Worm (Caenorhabditis elegans): ENCODE results near the gene Y48A6B.8.
"Not testable (repeated sequence)": the region's sequence is repeated elsewhere in the genome, so short reads cannot be mapped to it uniquely, and the experiment has no call there.

Y48A6B.8 gene

DNA sequence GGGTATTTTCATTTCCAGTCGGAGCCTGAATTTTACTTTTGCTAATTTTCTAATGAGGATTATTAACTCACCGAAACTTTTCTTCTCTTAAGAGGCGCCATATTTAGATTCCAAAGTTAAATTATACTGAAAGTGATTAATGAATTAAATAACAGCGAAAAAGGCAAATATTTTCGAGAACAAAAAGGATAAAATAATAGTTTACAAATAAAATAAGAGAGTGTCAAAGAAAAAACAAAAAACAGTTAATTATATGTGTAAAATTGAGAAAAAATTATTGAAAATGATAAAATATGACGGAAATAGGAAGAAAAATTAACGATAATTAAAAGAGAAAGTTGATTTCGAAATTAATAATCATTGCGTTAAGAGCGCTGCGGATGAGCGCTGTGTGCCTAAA is at the start of gene Y48A6B.8:
TSS of gene Y48A6B.8 (minus strand) at position 101 of the 400 bp plus-strand sequence.
- TF ChIP-seq lsy-2, pha-4, nhr-2 (tag; optimal IDR thresholded peaks at IDR 0.05): not testable (repeated sequence)

DNA sequence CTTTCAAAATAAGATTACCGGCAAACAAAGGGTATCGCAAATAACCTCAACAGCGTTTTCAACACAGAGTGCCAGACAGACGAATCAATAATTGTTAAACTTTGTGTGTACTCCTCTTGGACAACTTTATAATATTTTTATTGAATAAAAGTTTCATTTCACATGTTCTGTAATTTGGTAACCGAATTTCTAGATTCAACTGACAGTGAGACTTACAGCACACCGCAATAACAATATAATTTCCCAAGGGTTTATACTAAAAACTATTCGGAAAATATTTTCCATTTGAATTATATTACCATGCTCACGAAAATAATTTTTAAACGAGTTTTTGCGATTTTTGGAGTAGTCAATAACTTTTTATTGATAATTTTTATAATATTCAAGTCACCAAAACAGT is 48.2 kb upstream of the Y48A6B.8 start, which contains the start of gene str-246:
TSS of gene str-246 (plus strand) at position 301 of the 400 bp plus-strand sequence.
- TF ChIP-seq sem-2 (GFP tag; optimal IDR thresholded peaks at IDR 0.05) (no peak), ceh-39 (tag; optimal IDR thresholded peaks at IDR 0.05) (no peak), ham-2 (GFP tag; optimal IDR thresholded peaks at IDR 0.05) (no peak), lsy-2 (tag; optimal IDR thresholded peaks at IDR 0.05) (no peak), unc-62 (GFP tag; optimal IDR thresholded peaks at IDR 0.05) (no peak), flh-1 (GFP tag; optimal IDR thresholded peaks at IDR 0.05) (no peak), M03D4.4 (tag; optimal IDR thresholded peaks at IDR 0.05) (no peak), blmp-1 (tag; optimal IDR thresholded peaks at IDR 0.05) (no peak), ceh-43 (GFP tag; optimal IDR thresholded peaks at IDR 0.05) (no peak), sptf-1 (tag; optimal IDR thresholded peaks at IDR 0.05) (no peak), bed-3 (GFP tag; optimal IDR thresholded peaks at IDR 0.05) (no peak), ces-1 (GFP tag; optimal IDR thresholded peaks at IDR 0.05) (no peak), snpc-4 (tag; optimal IDR thresholded peaks at IDR 0.05) (no peak), mep-1 (tag; optimal IDR thresholded peaks at IDR 0.05) (no peak), zip-8 (tag; optimal IDR thresholded peaks at IDR 0.05) (no peak), nhr-28 (tag; optimal IDR thresholded peaks at IDR 0.05) (no peak), nhr-237 (tag; optimal IDR thresholded peaks at IDR 0.05) (no peak), elt-1 (tag; optimal IDR thresholded peaks at IDR 0.05; ENCODE audit: borderline replicate concordance, insufficient read depth) (no peak), pha-4 (tag; optimal IDR thresholded peaks at IDR 0.05) (no peak), lin-32 (GFP tag; optimal IDR thresholded peaks at IDR 0.05) (no peak)

DNA sequence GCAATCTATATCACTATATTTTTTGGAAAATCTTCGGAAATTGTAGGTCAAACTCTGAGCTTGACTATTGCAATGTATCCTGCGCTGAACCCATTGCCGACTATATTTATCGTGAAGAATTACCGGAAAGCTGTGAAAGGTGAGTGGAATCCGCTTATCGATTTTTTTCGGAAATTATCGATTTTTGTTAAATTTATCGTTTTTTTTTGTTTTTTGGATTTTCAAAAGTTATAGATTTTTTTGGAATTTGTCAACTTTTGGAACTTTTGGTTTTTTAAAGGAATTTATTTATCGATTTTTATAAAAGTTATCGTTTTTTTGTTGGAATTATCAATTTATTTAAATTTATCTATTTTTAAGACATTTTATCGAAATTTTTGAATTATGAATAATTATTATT is 47.5 kb upstream of the Y48A6B.8 start:
- TF ChIP-seq M03D4.4 (tag; optimal IDR thresholded peaks at IDR 0.05) (no peak), zip-8 (tag; optimal IDR thresholded peaks at IDR 0.05) (no peak), snpc-4 (tag; optimal IDR thresholded peaks at IDR 0.05) (no peak), nhr-237 (tag; optimal IDR thresholded peaks at IDR 0.05) (no peak), sem-2 (GFP tag; optimal IDR thresholded peaks at IDR 0.05) (no peak), pha-4 (tag; optimal IDR thresholded peaks at IDR 0.05) (no peak), lsy-2 (tag; optimal IDR thresholded peaks at IDR 0.05) (no peak), unc-39 (tag; optimal IDR thresholded peaks at IDR 0.05) (no peak), lin-13 (tag; optimal IDR thresholded peaks at IDR 0.05) (no peak), unc-120 (tag; optimal IDR thresholded peaks at IDR 0.05; ENCODE audit: poor library complexity, severe bottlenecking) (no peak), ceh-39 (tag; optimal IDR thresholded peaks at IDR 0.05) (no peak), ztf-11 (tag; optimal IDR thresholded peaks at IDR 0.05) (no peak)

DNA sequence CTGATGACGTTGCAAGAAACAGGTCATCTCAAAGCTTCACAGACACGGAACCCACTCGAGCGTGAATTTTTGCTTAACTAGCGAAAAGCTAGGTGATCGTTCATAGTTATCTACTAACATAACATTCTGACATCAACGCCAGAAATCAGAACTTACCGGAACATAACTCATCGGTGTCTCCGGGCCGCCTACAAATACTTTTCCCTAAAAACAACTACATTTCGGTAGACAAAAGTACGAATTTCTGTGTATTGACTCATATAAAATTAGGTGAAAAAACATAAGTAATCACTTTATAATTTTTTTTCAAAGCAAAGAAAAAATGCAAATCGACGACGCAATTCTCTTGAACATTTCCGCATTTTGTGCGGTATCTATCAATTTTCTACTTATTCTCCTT is 45.0 kb upstream of the Y48A6B.8 start, which contains the start of gene str-261:
TSS of gene str-261 (plus strand) at position 301 of the 400 bp plus-strand sequence.
- TF ChIP-seq cnd-1 (tag; optimal IDR thresholded peaks at IDR 0.05) (no peak), nhr-12 (tag; optimal IDR thresholded peaks at IDR 0.05) (no peak), elt-1 (tag; optimal IDR thresholded peaks at IDR 0.05; ENCODE audit: borderline replicate concordance, insufficient read depth) (no peak), lin-32 (GFP tag; optimal IDR thresholded peaks at IDR 0.05) (no peak), tbx-8 (GFP tag; optimal IDR thresholded peaks at IDR 0.05) (no peak), mep-1 (tag; optimal IDR thresholded peaks at IDR 0.05) (no peak), nhr-28 (tag; optimal IDR thresholded peaks at IDR 0.05) (no peak), pha-4 (tag; optimal IDR thresholded peaks at IDR 0.05) (no peak), ztf-11 (tag; optimal IDR thresholded peaks at IDR 0.05) (no peak), snpc-4 (tag; optimal IDR thresholded peaks at IDR 0.05) (no peak), lsy-2 (tag; optimal IDR thresholded peaks at IDR 0.05) (no peak), sptf-1 (tag; optimal IDR thresholded peaks at IDR 0.05) (no peak), lin-13 (tag; optimal IDR thresholded peaks at IDR 0.05) (no peak), M03D4.4 (tag; optimal IDR thresholded peaks at IDR 0.05) (no peak), flh-1 (GFP tag; optimal IDR thresholded peaks at IDR 0.05) (no peak), elt-3 (tag; optimal IDR thresholded peaks at IDR 0.05) (no peak), ceh-39 (tag; optimal IDR thresholded peaks at IDR 0.05) (no peak)

DNA sequence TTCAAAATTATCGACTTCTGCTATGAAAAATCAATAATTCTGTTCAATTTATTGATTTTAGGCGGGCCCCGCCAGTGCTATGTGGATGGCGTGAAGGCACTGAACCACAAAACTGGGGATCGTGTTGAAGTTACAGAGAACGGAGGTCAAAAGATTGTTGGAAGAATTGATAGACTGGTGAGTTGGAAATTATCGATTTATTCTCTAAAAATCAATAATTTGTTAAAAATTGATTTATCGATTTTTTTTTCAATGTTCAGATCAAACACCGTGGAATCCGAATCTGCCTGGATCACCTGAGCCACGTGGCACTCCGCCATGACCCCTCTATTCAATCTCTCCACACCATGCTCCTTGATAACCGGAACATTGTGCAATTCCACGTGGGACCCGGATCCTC is 41.0 kb upstream of the Y48A6B.8 start:
- no peak for TF ChIP-seq nhr-28 (tag; optimal IDR thresholded peaks at IDR 0.05)
- TF ChIP-seq pha-4 (tag; optimal IDR thresholded peaks at IDR 0.05), result no peak
- TF ChIP-seq sptf-1 (tag; optimal IDR thresholded peaks at IDR 0.05), result no peak
- no peak for TF ChIP-seq nhr-2 (tag; optimal IDR thresholded peaks at IDR 0.05)
- TF ChIP-seq cnd-1 (tag; optimal IDR thresholded peaks at IDR 0.05), result no peak
- no peak for TF ChIP-seq lsy-2 (tag; optimal IDR thresholded peaks at IDR 0.05)
- no peak for TF ChIP-seq sem-2 (GFP tag; optimal IDR thresholded peaks at IDR 0.05)
- no peak for TF ChIP-seq M03D4.4 (tag; optimal IDR thresholded peaks at IDR 0.05)
- TF ChIP-seq drap-1 (GFP tag; optimal IDR thresholded peaks at IDR 0.05), result no peak
- no peak for TF ChIP-seq nhr-12 (tag; optimal IDR thresholded peaks at IDR 0.05)

All from whole organism, mixed stage, embryonic.